Fruit fly (Drosophila melanogaster) whole organism, embryonic: ENCODE results near the gene CG10866.
A peak's percentile ranks its signal among the peaks of the same experiment; 100 is the strongest.

Source experiments
- Antp ChIP-seq: fragments of 200-800 bp; sonication (Bioruptor generic); optimal IDR thresholded peaks from 3 replicates; lab custom pipeline; 2016; ENCODE audit warnings: missing biosample characterization, missing genetic modification characterization
- B-H2 ChIP-seq: fragments of 200-800 bp; sonication (Bioruptor generic); optimal IDR thresholded peaks from 2 replicates; lab custom pipeline; 2018; ENCODE audit warnings: missing biosample characterization, mild to moderate bottlenecking, missing genetic modification characterization
- Bdp1 ChIP-seq: fragments of 200-800 bp; sonication (Bioruptor generic); optimal IDR thresholded peaks from 3 replicates; lab custom pipeline; 2016; ENCODE audit warnings: missing biosample characterization, missing genetic modification characterization
- CG1024 ChIP-seq: fragments of 200-800 bp; sonication (Bioruptor generic); IDR thresholded peaks from 2 replicates; pipeline ENCODE4 v1.3.6; 2022; ENCODE audit warnings: missing biosample characterization, missing genetic modification characterization
- CG16863 ChIP-seq: fragments of 200-800 bp; sonication (Bioruptor generic); optimal IDR thresholded peaks from 3 replicates; lab custom pipeline; 2016; ENCODE audit warnings: missing biosample characterization, missing genetic modification characterization
- CG17385 ChIP-seq: fragments of 200-800 bp; sonication (Bioruptor generic); optimal IDR thresholded peaks from 3 replicates; lab custom pipeline; 2018; ENCODE audit warnings: missing biosample characterization, mild to moderate bottlenecking, missing genetic modification characterization
- CG17568 ChIP-seq: fragments of 200-800 bp; sonication (Bioruptor generic); optimal IDR thresholded peaks from 2 replicates; lab custom pipeline; 2018; ENCODE audit warnings: missing biosample characterization, mild to moderate bottlenecking, missing genetic modification characterization, moderate library complexity
- CG18262 ChIP-seq: fragments of 200-800 bp; optimal IDR thresholded peaks from 3 replicates; lab custom pipeline; 2019; ENCODE audit warnings: missing biosample characterization, mild to moderate bottlenecking, missing genetic modification characterization, moderate library complexity
- CG18599 ChIP-seq: fragments of 200-800 bp; sonication (Bioruptor generic); optimal IDR thresholded peaks from 3 replicates; lab custom pipeline; 2017; ENCODE audit warnings: missing biosample characterization, missing genetic modification characterization, mild to moderate bottlenecking, moderate library complexity, missing genetic modification reagents
- CG18619 ChIP-seq: fragments of 200-800 bp; sonication (Bioruptor generic); optimal IDR thresholded peaks from 3 replicates; lab custom pipeline; 2017; ENCODE audit warnings: missing biosample characterization, mild to moderate bottlenecking, missing genetic modification characterization
- CG18764 ChIP-seq: fragments of 200-800 bp; sonication (Bioruptor generic); optimal IDR thresholded peaks from 3 replicates; lab custom pipeline; 2016; ENCODE audit warnings: missing biosample characterization, missing genetic modification characterization
- CG2129 ChIP-seq: fragments of 200-800 bp; sonication (Bioruptor generic); IDR thresholded peaks from 2 replicates; pipeline ENCODE4 v1.3.6; 2022; ENCODE audit warnings: missing biosample characterization, missing genetic modification characterization; ENCODE audit not compliant: partially characterized antibody
- CG2875 ChIP-seq: fragments of 200-800 bp; sonication (Bioruptor generic); optimal IDR thresholded peaks from 2 replicates; lab custom pipeline; 2017; ENCODE audit warnings: missing biosample characterization, mild to moderate bottlenecking, missing genetic modification characterization, missing genetic modification reagents
- CG34224 ChIP-seq: fragments of 200-800 bp; sonication (Bioruptor generic); IDR thresholded peaks from 3 replicates; pipeline ENCODE4 v1.3.6; 2022; ENCODE audit warnings: missing biosample characterization, missing genetic modification characterization; ENCODE audit not compliant: partially characterized antibody
- CG34376 ChIP-seq: fragments of 200-800 bp; sonication (Bioruptor generic); optimal IDR thresholded peaks from 2 replicates; lab custom pipeline; 2018; ENCODE audit warnings: missing biosample characterization, mild to moderate bottlenecking, missing genetic modification characterization
- CG4360 ChIP-seq: fragments of 200-800 bp; sonication (Bioruptor generic); IDR thresholded peaks from 2 replicates; pipeline ENCODE4 v1.3.6; 2022; ENCODE audit warnings: missing biosample characterization, missing genetic modification characterization
- CG4404 ChIP-seq: fragments of 200-800 bp; sonication (Bioruptor generic); IDR thresholded peaks from 2 replicates; pipeline ENCODE4 v1.3.6; 2022; ENCODE audit warnings: missing biosample characterization, missing genetic modification characterization
- CG4424 ChIP-seq: fragments of 200-800 bp; sonication (Bioruptor generic); optimal IDR thresholded peaks from 3 replicates; lab custom pipeline; 2016; ENCODE audit warnings: missing biosample characterization, missing genetic modification characterization
- CG6791 ChIP-seq: fragments of 200-800 bp; sonication (Bioruptor generic); IDR thresholded peaks from 3 replicates; pipeline ENCODE4 v1.3.6; 2022; ENCODE audit warnings: missing biosample characterization, missing genetic modification characterization; ENCODE audit not compliant: partially characterized antibody
- CG7271 ChIP-seq: fragments of 200-800 bp; sonication (Bioruptor generic); optimal IDR thresholded peaks from 2 replicates; lab custom pipeline; 2018; ENCODE audit warnings: missing biosample characterization, mild to moderate bottlenecking, missing genetic modification characterization, moderate library complexity
- CG7963 ChIP-seq: fragments of 200-800 bp; sonication (Bioruptor generic); IDR thresholded peaks from 3 replicates; pipeline ENCODE4 v1.3.6; 2022; ENCODE audit warnings: missing biosample characterization, missing genetic modification characterization; ENCODE audit not compliant: partially characterized antibody
- CG8765 ChIP-seq: fragments of 200-800 bp; sonication (Bioruptor generic); IDR thresholded peaks from 2 replicates; pipeline ENCODE4 v1.3.6; 2022; ENCODE audit warnings: missing biosample characterization, missing genetic modification characterization
- CG9727 ChIP-seq: fragments of 200-800 bp; sonication (Bioruptor generic); optimal IDR thresholded peaks from 3 replicates; lab custom pipeline; 2017; ENCODE audit warnings: missing biosample characterization, mild to moderate bottlenecking, missing genetic modification characterization
- CHES-1-like ChIP-seq: fragments of 200-800 bp; sonication (Bioruptor generic); optimal IDR thresholded peaks from 2 replicates; lab custom pipeline; 2016; ENCODE audit warnings: missing biosample characterization, missing genetic modification characterization
- D19A ChIP-seq: fragments of 200-800 bp; optimal IDR thresholded peaks from 3 replicates; lab custom pipeline; 2019; ENCODE audit warnings: missing biosample characterization, mild to moderate bottlenecking, missing genetic modification characterization, moderate library complexity
- Ets65A ChIP-seq: fragments of 200-800 bp; sonication (Bioruptor generic); peaks from one replicate; lab custom pipeline; 2016; ENCODE audit warnings: missing biosample characterization, missing genetic modification characterization
- Gsc ChIP-seq: fragments of 200-800 bp; sonication (Bioruptor generic); IDR thresholded peaks from 2 replicates; pipeline ENCODE4 v1.3.6; 2022; ENCODE audit warnings: missing biosample characterization, missing genetic modification characterization
- HLH4C ChIP-seq: fragments of 200-800 bp; sonication (Bioruptor generic); IDR thresholded peaks from 3 replicates; pipeline ENCODE4 v1.3.6; 2022; ENCODE audit warnings: missing biosample characterization, missing genetic modification characterization; ENCODE audit not compliant: partially characterized antibody
- Myb ChIP-seq: fragments of 200-800 bp; sonication (Bioruptor generic); optimal IDR thresholded peaks from 2 replicates; lab custom pipeline; 2016; ENCODE audit warnings: missing biosample characterization, missing genetic modification characterization
- Opbp ChIP-seq: fragments of 200-800 bp; sonication (Bioruptor generic); IDR thresholded peaks from 3 replicates; pipeline ENCODE4 v1.3.6; 2022; ENCODE audit warnings: missing biosample characterization, missing genetic modification characterization; ENCODE audit not compliant: partially characterized antibody
- PHDP ChIP-seq: fragments of 200-800 bp; sonication (Bioruptor generic); optimal IDR thresholded peaks from 3 replicates; lab custom pipeline; 2018; ENCODE audit warnings: missing biosample characterization, mild to moderate bottlenecking, missing genetic modification characterization, moderate library complexity
- Six4 ChIP-seq: fragments of 200-800 bp; sonication (Bioruptor generic); optimal IDR thresholded peaks from 2 replicates; lab custom pipeline; 2016; ENCODE audit warnings: missing biosample characterization, missing genetic modification characterization
- abd-A ChIP-seq: fragments of 200-800 bp; sonication (Bioruptor generic); optimal IDR thresholded peaks from 3 replicates; lab custom pipeline; 2019; ENCODE audit warnings: missing biosample characterization, mild to moderate bottlenecking, missing genetic modification characterization, moderate library complexity
- cad ChIP-seq: fragments of >200 bp; optimal IDR thresholded peaks from 2 replicates; lab custom pipeline; 2017; ENCODE audit warnings: missing biosample characterization, missing genetic modification characterization
- chif ChIP-seq, 2 experiments: fragments of 200-800 bp; sonication (Bioruptor generic); optimal IDR thresholded peaks; 3 replicates each; lab custom pipeline; 2016; ENCODE audit warnings: missing biosample characterization in 2 of 2, missing genetic modification characterization in 2 of 2
- chm ChIP-seq: fragments of 200-800 bp; sonication (Bioruptor generic); IDR thresholded peaks from 2 replicates; pipeline ENCODE4 v1.3.6; 2022; ENCODE audit warnings: missing biosample characterization, missing genetic modification characterization
- ci ChIP-seq: fragments of 200-800 bp; sonication (Bioruptor generic); IDR thresholded peaks from 3 replicates; pipeline ENCODE4 v1.3.6; 2022; ENCODE audit warnings: missing biosample characterization, missing genetic modification characterization
- crp ChIP-seq, 2 experiments: fragments of 200-800 bp; sonication (Bioruptor generic); optimal IDR thresholded peaks; 2 replicates in 1 of 2; 3 replicates in 1 of 2; lab custom pipeline; 2017; ENCODE audit warnings: missing biosample characterization in 2 of 2, missing genetic modification characterization in 2 of 2, mild to moderate bottlenecking in 1 of 2, moderate library complexity in 1 of 2
- eyg ChIP-seq: fragments of 200-800 bp; sonication (Bioruptor generic); optimal IDR thresholded peaks from 3 replicates; lab custom pipeline; 2016; ENCODE audit warnings: missing biosample characterization, missing genetic modification characterization
- inv ChIP-seq: fragments of 200-800 bp; sonication (Bioruptor generic); IDR thresholded peaks from 2 replicates; pipeline ENCODE4 v1.3.6; 2022; ENCODE audit warnings: missing biosample characterization, missing genetic modification characterization; ENCODE audit not compliant: partially characterized antibody
- kni ChIP-seq: fragments of 200-800 bp; sonication (Bioruptor generic); optimal IDR thresholded peaks from 3 replicates; lab custom pipeline; 2017; ENCODE audit warnings: mild to moderate bottlenecking, missing biosample characterization, missing genetic modification reagents, missing genetic modification characterization
- maf-S ChIP-seq: fragments of 200-800 bp; sonication (Bioruptor generic); optimal IDR thresholded peaks from 2 replicates; lab custom pipeline; 2016; ENCODE audit warnings: missing biosample characterization, missing genetic modification characterization
- org-1 ChIP-seq: fragments of 200-800 bp; sonication (Bioruptor generic); optimal IDR thresholded peaks from 2 replicates; lab custom pipeline; 2017; ENCODE audit warnings: missing biosample characterization, missing genetic modification characterization
- pfk ChIP-seq: fragments of 200-800 bp; sonication (Bioruptor generic); optimal IDR thresholded peaks from 2 replicates; lab custom pipeline; 2018; ENCODE audit warnings: missing biosample characterization, mild to moderate bottlenecking, missing genetic modification characterization, moderate library complexity
- scrt ChIP-seq: fragments of 200-800 bp; sonication (Bioruptor generic); optimal IDR thresholded peaks from 2 replicates; lab custom pipeline; 2018; ENCODE audit warnings: missing biosample characterization, mild to moderate bottlenecking, missing genetic modification characterization, moderate library complexity
- unc-4 ChIP-seq: fragments of 200-800 bp; sonication (Bioruptor generic); IDR thresholded peaks from 2 replicates; pipeline ENCODE4 v1.3.6; 2022; ENCODE audit warnings: missing biosample characterization, missing genetic modification characterization; ENCODE audit not compliant: partially characterized antibody

The CG10866 gene

DNA sequence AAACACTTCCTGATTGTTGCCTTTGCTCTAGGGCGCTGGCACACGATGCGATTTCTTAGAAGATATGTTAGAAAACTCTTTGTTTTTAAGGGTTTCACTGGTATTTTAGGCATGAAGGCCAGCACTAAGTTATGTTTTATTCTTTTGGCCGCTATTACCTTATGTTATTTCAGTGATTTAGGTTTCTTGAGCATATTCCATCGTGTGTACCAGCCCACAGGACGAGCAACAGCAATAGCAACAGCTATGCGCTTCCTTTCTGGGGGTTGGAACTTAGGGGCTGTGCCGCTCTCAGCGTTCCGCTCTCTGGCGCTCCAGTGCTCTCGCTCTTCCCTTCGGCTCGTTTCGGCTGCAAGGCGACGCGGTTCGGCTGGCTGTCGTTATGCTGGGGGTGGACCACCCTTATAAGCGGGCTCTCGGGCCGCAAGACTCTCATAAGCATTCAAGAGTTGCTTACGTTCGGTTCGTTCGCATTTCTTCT is 45.7 kb upstream of the CG10866 start, which contains the start of gene scrt (continued):
- TF ChIP-seq maf-S (no peak), Ets65A (GFP tag; lab: Kevin White, UChicago) (peak; percentile 82), B-H2 (peak; percentile 4), CG6791 (GFP tag; lab: Robert Waterston, UW) (0 out of 3 replicates have a peak, but pooled peaks have one; percentile 49), chif (GFP tag; optimal IDR thresholded peaks at IDR 0.05; lab: Kevin White, UChicago) (peak; percentile 44 to 53), cad (GFP tag; lab: Kevin White, UChicago) (no peak), CG18599 (peak; percentile 57), CG17568 (GFP tag; lab: Kevin White, UChicago) (no peak), Six4 (GFP tag; lab: Kevin White, UChicago) (no peak), CG17385 (peak; percentile 16), CG4424 (peak; percentile 2), CG16863 (GFP tag; lab: Kevin White, UChicago) (no peak), pfk (GFP tag; lab: Kevin White, UChicago) (peak; percentile 96), Antp (GFP tag; lab: Kevin White, UChicago) (peak; percentile 4), CG1024 (no peak), CG7271 (tag; lab: Kevin White, UChicago) (no peak), kni (peak; percentile 41), abd-A (tag; lab: Kevin White, UChicago) (no peak), CG7963 (GFP tag; lab: Robert Waterston, UW) (no peak; the same call in 2 of the 3 replicates), CG2875 (no peak), chm (GFP tag; lab: Robert Waterston, UW) (no peak), inv (GFP tag; lab: Robert Waterston, UW) (peak; percentile 42), eyg (no peak), ci (GFP tag; lab: Robert Waterston, UW) (peak; percentile 55; the same call in 1 of the 3 replicates), CG4360 (GFP tag; lab: Robert Waterston, UW) (no peak), org-1 (peak; percentile 18), CG18262 (tag; lab: Kevin White, UChicago) (peak; percentile 62), HLH4C (GFP tag; lab: Robert Waterston, UW) (peak; percentile 59), CG34224 (GFP tag; lab: Robert Waterston, UW) (peak; percentile 42; the same call in 1 of the 3 replicates), CG8765 (GFP tag; lab: Robert Waterston, UW) (peak; percentile 67; the same call in 1 of the 2 replicates), Bdp1 (GFP tag; lab: Kevin White, UChicago) (peak; percentile 21), CG4404 (GFP tag; lab: Robert Waterston, UW) (peak; percentile 77), Gsc (GFP tag; lab: Robert Waterston, UW) (no peak), crp (GFP tag; optimal IDR thresholded peaks at IDR 0.05; lab: Kevin White, UChicago) (peak in 1 of 2 experiments; percentile 5), CG18619 (GFP tag; lab: Kevin White, UChicago) (peak; percentile 28), Opbp (0 out of 3 replicates have a peak, but pooled peaks have one; percentile 21), scrt (GFP tag; lab: Kevin White, UChicago) (peak; percentile 100), CG9727 (peak; percentile 86), CG34376 (GFP tag; lab: Kevin White, UChicago) (peak; percentile 9), PHDP (peak; percentile 73), unc-4 (GFP tag; lab: Robert Waterston, UW) (peak; percentile 44; the same call in 1 of the 2 replicates), CG2129 (GFP tag; lab: Robert Waterston, UW) (no peak), Myb (peak; percentile 45), CHES-1-like (GFP tag; lab: Kevin White, UChicago) (peak; percentile 28), D19A (tag; lab: Kevin White, UChicago) (peak; percentile 12), CG18764 (GFP tag; lab: Kevin White, UChicago) (peak; percentile 100)
